Fruit fly (Drosophila melanogaster) whole organism, embryonic: ENCODE data around the gene CG33287.

ENCODE experiments used
- Adf1 ChIP-seq: fragments of 200-800 bp; sonication (Bioruptor generic); IDR thresholded peaks from 2 replicates; pipeline ENCODE4 v1.3.6; 2022; ENCODE audit warnings: missing biosample characterization, missing genetic modification characterization
- Atf-2 ChIP-seq: fragments of 200-800 bp; sonication (Bioruptor generic); optimal IDR thresholded peaks from 2 replicates; lab custom pipeline; 2016; ENCODE audit warnings: missing biosample characterization, missing genetic modification characterization
- BtbVII ChIP-seq: fragments of 200-800 bp; sonication (Bioruptor generic); optimal IDR thresholded peaks from 3 replicates; lab custom pipeline; 2017; ENCODE audit warnings: missing biosample characterization, mild to moderate bottlenecking, missing genetic modification characterization
- CG10565 ChIP-seq: fragments of 200-800 bp; sonication (Bioruptor generic); optimal IDR thresholded peaks from 3 replicates; lab custom pipeline; 2016; ENCODE audit warnings: missing biosample characterization, mild to moderate bottlenecking, missing genetic modification characterization
- CG13123 ChIP-seq: fragments of 200-800 bp; sonication (Bioruptor generic); optimal IDR thresholded peaks from 2 replicates; lab custom pipeline; 2016; ENCODE audit warnings: missing biosample characterization, missing genetic modification characterization
- CG14667 ChIP-seq: fragments of 200-800 bp; sonication (Bioruptor generic); IDR thresholded peaks from 2 replicates; pipeline ENCODE4 v1.3.6; 2022; ENCODE audit warnings: missing biosample characterization, missing genetic modification characterization
- CG15601 ChIP-seq: fragments of 200-800 bp; sonication (Bioruptor generic); optimal IDR thresholded peaks from 3 replicates; lab custom pipeline; 2019; ENCODE audit warnings: missing biosample characterization, mild to moderate bottlenecking, missing genetic modification characterization, moderate library complexity
- CG16779 ChIP-seq: fragments of 200-800 bp; sonication (Bioruptor generic); IDR thresholded peaks from 2 replicates; pipeline ENCODE4 v1.3.6; 2022; ENCODE audit warnings: missing biosample characterization, missing genetic modification characterization
- CG16815 ChIP-seq: fragments of 200-800 bp; sonication (Bioruptor generic); optimal IDR thresholded peaks from 3 replicates; lab custom pipeline; 2017; ENCODE audit warnings: missing biosample characterization, mild to moderate bottlenecking, missing genetic modification characterization
- CG2199 ChIP-seq: fragments of 200-800 bp; sonication (Bioruptor generic); IDR thresholded peaks from 3 replicates; pipeline ENCODE4 v1.3.6; 2022; ENCODE audit warnings: missing biosample characterization, missing genetic modification characterization
- CG30403 ChIP-seq: fragments of 200-800 bp; sonication (Bioruptor generic); optimal IDR thresholded peaks from 3 replicates; lab custom pipeline; 2016; ENCODE audit warnings: missing biosample characterization, missing genetic modification characterization
- CG31388 ChIP-seq: fragments of 200-800 bp; sonication (Bioruptor generic); optimal IDR thresholded peaks from 2 replicates; lab custom pipeline; 2016; ENCODE audit warnings: missing biosample characterization, missing genetic modification characterization
- CG32767 ChIP-seq: fragments of 200-800 bp; sonication (Bioruptor generic); IDR thresholded peaks from 2 replicates; pipeline ENCODE4 v1.3.6; 2022; ENCODE audit warnings: missing biosample characterization, missing genetic modification characterization
- CG32772 ChIP-seq: fragments of 200-800 bp; sonication (Bioruptor generic); IDR thresholded peaks from 2 replicates; pipeline ENCODE4 v1.3.6; 2022; ENCODE audit warnings: missing biosample characterization, missing genetic modification characterization
- CG4730 ChIP-seq: fragments of 200-800 bp; sonication (Bioruptor generic); IDR thresholded peaks from 2 replicates; pipeline ENCODE4 v1.3.6; 2022; ENCODE audit warnings: missing biosample characterization, missing genetic modification characterization
- CG6791 ChIP-seq: fragments of 200-800 bp; sonication (Bioruptor generic); IDR thresholded peaks from 3 replicates; pipeline ENCODE4 v1.3.6; 2022; ENCODE audit warnings: missing biosample characterization, missing genetic modification characterization; ENCODE audit not compliant: partially characterized antibody
- CG8765 ChIP-seq: fragments of 200-800 bp; sonication (Bioruptor generic); IDR thresholded peaks from 2 replicates; pipeline ENCODE4 v1.3.6; 2022; ENCODE audit warnings: missing biosample characterization, missing genetic modification characterization
- Dll ChIP-seq: fragments of 200-800 bp; sonication (Bioruptor generic); IDR thresholded peaks from 4 replicates; pipeline ENCODE4 v1.3.6; 2022; ENCODE audit warnings: missing biosample characterization, missing genetic modification characterization; ENCODE audit not compliant: partially characterized antibody
- Eip74EF ChIP-seq, 2 experiments: fragments of 200-800 bp in 1 of 2; fragments of >200 bp in 1 of 2; sonication (Bioruptor generic) in 1 of 2; optimal IDR thresholded peaks; 2 replicates each; lab custom pipeline; 2017 to 2019; ENCODE audit warnings: missing biosample characterization in 2 of 2, missing genetic modification characterization in 2 of 2, mild to moderate bottlenecking in 1 of 2, moderate library complexity in 1 of 2
- Elba2 ChIP-seq: fragments of 200-800 bp; sonication (Bioruptor generic); optimal IDR thresholded peaks from 3 replicates; lab custom pipeline; 2016; ENCODE audit warnings: missing biosample characterization, missing genetic modification characterization
- Fer1 ChIP-seq: fragments of 200-800 bp; sonication (Bioruptor generic); optimal IDR thresholded peaks from 2 replicates; lab custom pipeline; 2017; ENCODE audit warnings: missing biosample characterization, mild to moderate bottlenecking, missing genetic modification characterization
- GATAe ChIP-seq: fragments of 200-800 bp; sonication (Bioruptor generic); conservative IDR thresholded peaks from 2 replicates; pipeline ENCODE4 v1.3.6; 2022; ENCODE audit warnings: missing biosample characterization, missing genetic modification characterization
- Hmx ChIP-seq: fragments of 200-800 bp; sonication (Bioruptor generic); optimal IDR thresholded peaks from 2 replicates; lab custom pipeline; 2016; ENCODE audit warnings: missing biosample characterization, missing genetic modification characterization
- MESR4 ChIP-seq: fragments of 200-800 bp; sonication (Bioruptor generic); optimal IDR thresholded peaks from 2 replicates; lab custom pipeline; 2018; ENCODE audit warnings: missing biosample characterization, mild to moderate bottlenecking, missing genetic modification characterization, moderate library complexity
- Mad ChIP-seq: fragments of 200-800 bp; sonication (Bioruptor generic); optimal IDR thresholded peaks from 2 replicates; lab custom pipeline; 2016; ENCODE audit warnings: missing biosample characterization, missing genetic modification characterization
- NFAT ChIP-seq: fragments of 200-800 bp; sonication (Bioruptor generic); IDR thresholded peaks from 2 replicates; pipeline ENCODE4 v1.3.6; 2022; ENCODE audit warnings: missing biosample characterization, missing genetic modification characterization
- Oli ChIP-seq: fragments of 200-800 bp; sonication (Bioruptor generic); optimal IDR thresholded peaks from 2 replicates; lab custom pipeline; 2018; ENCODE audit warnings: missing biosample characterization, mild to moderate bottlenecking, missing genetic modification characterization, moderate library complexity
- PHDP ChIP-seq: fragments of 200-800 bp; sonication (Bioruptor generic); optimal IDR thresholded peaks from 3 replicates; lab custom pipeline; 2018; ENCODE audit warnings: missing biosample characterization, mild to moderate bottlenecking, missing genetic modification characterization, moderate library complexity
- Rx ChIP-seq: fragments of 200-800 bp; sonication (Bioruptor generic); IDR thresholded peaks from 2 replicates; pipeline ENCODE4 v1.3.6; 2022; ENCODE audit warnings: missing biosample characterization, missing genetic modification characterization
- abd-A ChIP-seq: fragments of 200-800 bp; sonication (Bioruptor generic); optimal IDR thresholded peaks from 3 replicates; lab custom pipeline; 2019; ENCODE audit warnings: missing biosample characterization, mild to moderate bottlenecking, missing genetic modification characterization, moderate library complexity
- ac ChIP-seq: fragments of 200-800 bp; sonication (Bioruptor generic); optimal IDR thresholded peaks from 3 replicates; lab custom pipeline; 2017; ENCODE audit warnings: missing biosample characterization, mild to moderate bottlenecking, missing genetic modification characterization
- bbx ChIP-seq: fragments of 200-800 bp; sonication (Bioruptor generic); IDR thresholded peaks from 2 replicates; pipeline ENCODE4 v1.3.6; 2022; ENCODE audit warnings: missing biosample characterization, missing genetic modification characterization; ENCODE audit not compliant: partially characterized antibody
- cg ChIP-seq: fragments of 200-800 bp; sonication (Bioruptor generic); optimal IDR thresholded peaks from 3 replicates; lab custom pipeline; 2019; ENCODE audit warnings: missing biosample characterization, mild to moderate bottlenecking, missing genetic modification characterization, moderate library complexity
- dimm ChIP-seq: fragments of 200-800 bp; sonication (Bioruptor generic); IDR thresholded peaks from 2 replicates; pipeline ENCODE4 v1.3.6; 2022; ENCODE audit warnings: missing biosample characterization, missing genetic modification characterization
- ewg ChIP-seq: fragments of 200-800 bp; sonication (Bioruptor generic); optimal IDR thresholded peaks from 3 replicates; lab custom pipeline; 2017; ENCODE audit warnings: mild to moderate bottlenecking, missing biosample characterization, missing genetic modification reagents, missing genetic modification characterization
- exex ChIP-seq: fragments of 200-800 bp; sonication (Bioruptor generic); optimal IDR thresholded peaks from 4 replicates; lab custom pipeline; 2018; ENCODE audit warnings: missing biosample characterization, mild to moderate bottlenecking, missing genetic modification characterization, moderate library complexity
- fd3F ChIP-seq: fragments of 200-800 bp; sonication (Bioruptor generic); optimal IDR thresholded peaks from 2 replicates; lab custom pipeline; 2018; ENCODE audit warnings: missing biosample characterization, mild to moderate bottlenecking, missing genetic modification characterization, moderate library complexity
- her ChIP-seq: fragments of 200-800 bp; sonication (Bioruptor generic); optimal IDR thresholded peaks from 2 replicates; lab custom pipeline; 2016; ENCODE audit warnings: missing biosample characterization, missing genetic modification characterization
- hkb ChIP-seq, 2 experiments: fragments of 200-800 bp in 1 of 2; fragments of >200 bp in 1 of 2; sonication (Bioruptor generic) in 1 of 2; IDR thresholded peaks in 1 of 2; optimal IDR thresholded peaks in 1 of 2; 2 replicates each; pipeline versions ENCODE4 v1.3.6 to Lab custom; 2017 to 2022; ENCODE audit warnings: missing biosample characterization in 1 of 2, missing genetic modification characterization in 1 of 2
- lbe ChIP-seq: fragments of 200-800 bp; sonication (Bioruptor generic); optimal IDR thresholded peaks from 2 replicates; lab custom pipeline; 2016; ENCODE audit warnings: missing biosample characterization, mild to moderate bottlenecking, missing genetic modification characterization
- lilli ChIP-seq: fragments of 200-800 bp; sonication (Bioruptor generic); optimal IDR thresholded peaks from 3 replicates; lab custom pipeline; 2016; ENCODE audit warnings: missing biosample characterization, missing genetic modification characterization
- nmo ChIP-seq: fragments of 200-800 bp; sonication (Bioruptor generic); optimal IDR thresholded peaks from 2 replicates; lab custom pipeline; 2018; ENCODE audit warnings: missing biosample characterization, mild to moderate bottlenecking, missing genetic modification characterization, moderate library complexity
- pb ChIP-seq: fragments of 200-800 bp; sonication (Bioruptor generic); optimal IDR thresholded peaks from 3 replicates; lab custom pipeline; 2016; ENCODE audit warnings: missing biosample characterization, missing genetic modification characterization
- sd ChIP-seq: fragments of 200-800 bp; sonication (Bioruptor generic); optimal IDR thresholded peaks from 3 replicates; lab custom pipeline; 2018; ENCODE audit warnings: missing biosample characterization, mild to moderate bottlenecking, missing genetic modification characterization, moderate library complexity
- sens-2 ChIP-seq: fragments of 200-800 bp; sonication (Bioruptor generic); IDR thresholded peaks from 2 replicates; pipeline ENCODE4 v1.3.6; 2022; ENCODE audit warnings: missing biosample characterization, missing genetic modification characterization
- shn ChIP-seq: fragments of 200-800 bp; sonication (Bioruptor generic); optimal IDR thresholded peaks from 3 replicates; lab custom pipeline; 2016; ENCODE audit warnings: missing biosample characterization, missing genetic modification characterization
- sna ChIP-seq: fragments of 200-800 bp; sonication (Bioruptor generic); IDR thresholded peaks from 2 replicates; pipeline ENCODE4 v1.3.6; 2022; ENCODE audit warnings: missing biosample characterization, missing genetic modification characterization; ENCODE audit not compliant: partially characterized antibody
- stc ChIP-seq: fragments of 200-800 bp; sonication (Bioruptor generic); IDR thresholded peaks from 2 replicates; pipeline ENCODE4 v1.3.6; 2022; ENCODE audit warnings: missing biosample characterization, missing genetic modification characterization
- tx ChIP-seq: fragments of 200-800 bp; sonication (Bioruptor generic); optimal IDR thresholded peaks from 2 replicates; lab custom pipeline; 2016; ENCODE audit warnings: missing biosample characterization, missing genetic modification characterization

Gene CG33287

DNA sequence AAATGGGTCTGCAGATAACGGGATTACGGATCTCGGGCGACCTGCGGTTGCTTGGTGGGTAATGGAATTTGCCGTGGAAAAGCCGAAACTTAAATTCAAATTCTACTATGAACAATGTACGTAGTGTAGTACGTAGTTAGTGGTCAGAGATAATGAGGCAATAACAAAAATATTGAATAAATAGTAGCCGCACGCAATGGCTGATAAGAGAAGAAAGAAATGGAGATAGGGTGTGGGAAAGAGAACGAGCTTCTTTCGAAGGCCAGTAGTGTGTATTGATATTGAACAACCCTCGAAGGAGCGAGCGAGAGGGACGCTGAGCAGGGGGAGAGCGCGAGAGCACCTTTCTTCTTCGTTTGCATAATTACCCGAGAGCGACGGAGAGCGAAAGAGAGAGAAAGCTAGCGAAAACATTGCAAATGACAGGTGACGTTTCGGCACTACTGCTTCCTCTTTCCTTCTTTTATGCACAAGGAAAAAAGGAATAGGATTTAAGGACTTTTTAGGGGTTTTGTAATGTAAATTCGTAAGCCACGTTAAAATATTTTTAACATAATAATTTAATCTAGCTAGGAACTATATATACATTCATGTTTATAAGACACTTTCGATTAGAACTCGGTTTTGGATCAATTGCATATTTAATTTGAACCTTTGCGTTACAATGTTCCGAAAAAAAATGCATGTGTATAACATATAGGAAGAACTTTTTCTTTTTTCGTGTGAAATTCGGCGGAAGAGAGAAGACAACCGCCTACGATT lies 40.6 kb upstream of the CG33287 start (continued):
- TF ChIP-seq Elba2 = peak; percentile 68
- no peak for TF ChIP-seq CG8765 (GFP tag; lab: Robert Waterston, UW)
- TF ChIP-seq CG15601 (tag; lab: Kevin White, UChicago) = no peak
- no peak for TF ChIP-seq CG4730
- TF ChIP-seq Dll (GFP tag; lab: Robert Waterston, UW) = no peak
- TF ChIP-seq nmo = peak; percentile 23
- TF ChIP-seq MESR4 = no peak
- TF ChIP-seq sna (GFP tag; lab: Robert Waterston, UW) = no peak
- TF ChIP-seq GATAe (GFP tag; lab: Robert Waterston, UW) = peak; percentile 63
- no peak for TF ChIP-seq CG10565 (GFP tag; lab: Kevin White, UChicago)
- peak; percentile 55 for TF ChIP-seq cg (GFP tag; lab: Kevin White, UChicago)
- no peak for TF ChIP-seq lbe (GFP tag; lab: Kevin White, UChicago)
- peak; percentile 16 for TF ChIP-seq pb
- no peak for TF ChIP-seq CG16815 (GFP tag; lab: Kevin White, UChicago)
- TF ChIP-seq Mad (GFP tag; lab: Kevin White, UChicago) = no peak
- TF ChIP-seq Hmx = no peak
- TF ChIP-seq lilli (GFP tag; lab: Kevin White, UChicago) = peak; percentile 40
- no peak for TF ChIP-seq Eip74EF (GFP tag; optimal IDR thresholded peaks at IDR 0.05; lab: Kevin White, UChicago)
- TF ChIP-seq abd-A (tag; lab: Kevin White, UChicago) = no peak
- TF ChIP-seq ewg (GFP tag; lab: Kevin White, UChicago) = no peak
- TF ChIP-seq Fer1 = peak; percentile 35
- TF ChIP-seq CG2199 (GFP tag; lab: Robert Waterston, UW) = 0 out of 3 replicates have a peak, but pooled peaks have one; percentile 68
- peak; percentile 44 for TF ChIP-seq sd (tag; lab: Kevin White, UChicago)
- TF ChIP-seq CG32767 = peak; percentile 54; the same call in 1 of the 2 replicates
- peak; percentile 33 for TF ChIP-seq PHDP (tag; lab: Kevin White, UChicago)
- no peak for TF ChIP-seq CG16779
- TF ChIP-seq BtbVII (GFP tag; lab: Kevin White, UChicago) = peak; percentile 15
- TF ChIP-seq CG13123 = no peak
- TF ChIP-seq Atf-2 = no peak
- peak; percentile 24 for TF ChIP-seq fd3F (GFP tag; lab: Kevin White, UChicago)
- TF ChIP-seq Adf1 (GFP tag; lab: Robert Waterston, UW) = no peak; the same call in 1 of the 2 replicates
- no peak for TF ChIP-seq bbx (GFP tag; lab: Robert Waterston, UW)
- no peak for TF ChIP-seq CG6791 (GFP tag; lab: Robert Waterston, UW)
- no peak for TF ChIP-seq her
- peak; percentile 60 for TF ChIP-seq exex (tag; lab: Kevin White, UChicago)
- TF ChIP-seq dimm = no peak
- no peak for TF ChIP-seq CG31388 (GFP tag; lab: Kevin White, UChicago)
- TF ChIP-seq CG30403 (GFP tag; lab: Kevin White, UChicago) = peak; percentile 8
- no peak for TF ChIP-seq NFAT (GFP tag; lab: Robert Waterston, UW)
- TF ChIP-seq shn (GFP tag; lab: Kevin White, UChicago) = no peak
- TF ChIP-seq CG32772 = no peak
- TF ChIP-seq CG14667 (GFP tag; lab: Robert Waterston, UW) = no peak
- no peak for TF ChIP-seq stc
- no peak for TF ChIP-seq hkb (optimal IDR thresholded peaks at IDR 0.05; lab: Kevin White, UChicago)
- 0 out of 2 replicates have a peak, but pooled peaks have one; percentile 20 for TF ChIP-seq hkb (GFP tag; IDR thresholded peaks at IDR 0.05; lab: Robert Waterston, UW)
- TF ChIP-seq ac (GFP tag; lab: Kevin White, UChicago) = no peak
- TF ChIP-seq Rx = no peak
- no peak for TF ChIP-seq sens-2 (GFP tag; lab: Robert Waterston, UW)
- no peak for TF ChIP-seq tx (GFP tag; lab: Kevin White, UChicago)
- TF ChIP-seq Oli (tag; lab: Kevin White, UChicago) = peak; percentile 12
